Fruit fly (Drosophila melanogaster) whole organism, embryonic: ENCODE data around the gene Obp28a.

Experiments
- Awh ChIP-seq: fragments of 200-800 bp; sonication (Bioruptor generic); IDR thresholded peaks from 2 replicates; pipeline ENCODE4, ENCODE4 v1.3.6; 2022; ENCODE audit warnings: missing biosample characterization, missing genetic modification characterization
- B-H1 ChIP-seq: fragments of 200-800 bp; sonication (Bioruptor generic); IDR thresholded peaks from 3 replicates; pipeline ENCODE4 v1.3.6; 2022; ENCODE audit warnings: missing biosample characterization, missing genetic modification characterization
- Bgb ChIP-seq: fragments of 200-800 bp; sonication (Bioruptor generic); IDR thresholded peaks from 2 replicates; pipeline ENCODE4 v1.3.6; 2022; ENCODE audit warnings: missing biosample characterization, missing genetic modification characterization; ENCODE audit not compliant: partially characterized antibody
- BtbVII ChIP-seq: fragments of 200-800 bp; sonication (Bioruptor generic); optimal IDR thresholded peaks from 3 replicates; lab custom pipeline; 2017; ENCODE audit warnings: missing biosample characterization, mild to moderate bottlenecking, missing genetic modification characterization
- CG10267 ChIP-seq: fragments of 200-800 bp; sonication (Bioruptor generic); optimal IDR thresholded peaks from 2 replicates; lab custom pipeline; 2018; ENCODE audit warnings: missing biosample characterization, mild to moderate bottlenecking, missing genetic modification characterization, moderate library complexity
- CG12236 ChIP-seq: fragments of 200-800 bp; sonication (Bioruptor generic); optimal IDR thresholded peaks from 2 replicates; lab custom pipeline; 2016; ENCODE audit warnings: missing biosample characterization, missing genetic modification characterization
- CG13296 ChIP-seq: fragments of 200-800 bp; sonication (Bioruptor generic); optimal IDR thresholded peaks from 3 replicates; lab custom pipeline; 2018; ENCODE audit warnings: missing biosample characterization, mild to moderate bottlenecking, missing genetic modification characterization
- CG1529 ChIP-seq: fragments of 200-800 bp; sonication (Bioruptor generic); optimal IDR thresholded peaks from 3 replicates; lab custom pipeline; 2018; ENCODE audit warnings: missing biosample characterization, missing genetic modification characterization
- CG16779 ChIP-seq: fragments of 200-800 bp; sonication (Bioruptor generic); IDR thresholded peaks from 2 replicates; pipeline ENCODE4 v1.3.6; 2022; ENCODE audit warnings: missing biosample characterization, missing genetic modification characterization
- CG16815 ChIP-seq: fragments of 200-800 bp; sonication (Bioruptor generic); optimal IDR thresholded peaks from 3 replicates; lab custom pipeline; 2017; ENCODE audit warnings: missing biosample characterization, mild to moderate bottlenecking, missing genetic modification characterization
- CG3065 ChIP-seq: fragments of 200-800 bp; sonication (Bioruptor generic); optimal IDR thresholded peaks from 2 replicates; lab custom pipeline; 2016; ENCODE audit warnings: missing biosample characterization, missing genetic modification characterization
- CG4360 ChIP-seq: fragments of 200-800 bp; sonication (Bioruptor generic); IDR thresholded peaks from 2 replicates; pipeline ENCODE4 v1.3.6; 2022; ENCODE audit warnings: missing biosample characterization, missing genetic modification characterization
- CG7556 ChIP-seq: fragments of 200-800 bp; sonication (Bioruptor generic); optimal IDR thresholded peaks from 2 replicates; lab custom pipeline; 2017; ENCODE audit warnings: missing biosample characterization, mild to moderate bottlenecking, missing genetic modification characterization
- CG9876 ChIP-seq: fragments of 200-800 bp; sonication (Bioruptor generic); optimal IDR thresholded peaks from 2 replicates; lab custom pipeline; 2016; ENCODE audit warnings: missing biosample characterization, missing genetic modification characterization
- CkIIα-i1 ChIP-seq: fragments of 200-800 bp; sonication (Bioruptor generic); IDR thresholded peaks from 2 replicates; pipeline ENCODE4 v1.3.6; 2022; ENCODE audit warnings: missing biosample characterization, missing genetic modification characterization
- Deaf1 ChIP-seq: fragments of 200-800 bp; optimal IDR thresholded peaks from 3 replicates; lab custom pipeline; 2019; ENCODE audit warnings: missing biosample characterization, mild to moderate bottlenecking, missing genetic modification characterization, moderate library complexity
- Fer2 ChIP-seq: fragments of 200-800 bp; sonication (Bioruptor generic); optimal IDR thresholded peaks from 2 replicates; lab custom pipeline; 2018; ENCODE audit warnings: missing biosample characterization, mild to moderate bottlenecking, missing genetic modification characterization, moderate library complexity
- Fer3 ChIP-seq: fragments of 200-800 bp; sonication (Bioruptor generic); optimal IDR thresholded peaks from 2 replicates; lab custom pipeline; 2018; ENCODE audit warnings: missing biosample characterization, mild to moderate bottlenecking, missing genetic modification characterization, moderate library complexity
- HmgZ ChIP-seq: fragments of 200-800 bp; sonication (Bioruptor generic); optimal IDR thresholded peaks from 2 replicates; lab custom pipeline; 2018; ENCODE audit warnings: missing biosample characterization, mild to moderate bottlenecking, missing genetic modification characterization
- Meics ChIP-seq: fragments of 200-800 bp; sonication (Bioruptor generic); optimal IDR thresholded peaks from 2 replicates; lab custom pipeline; 2017; ENCODE audit warnings: missing biosample characterization, mild to moderate bottlenecking, missing genetic modification characterization
- NC2β ChIP-seq: fragments of 200-800 bp; sonication (Bioruptor generic); optimal IDR thresholded peaks from 2 replicates; lab custom pipeline; 2016; ENCODE audit warnings: missing biosample characterization, missing genetic modification characterization
- Nf-YC ChIP-seq: fragments of 200-800 bp; optimal IDR thresholded peaks from 3 replicates; lab custom pipeline; 2019; ENCODE audit warnings: missing biosample characterization, mild to moderate bottlenecking, missing genetic modification characterization, moderate library complexity
- Scr ChIP-seq: fragments of 200-800 bp; sonication (Bioruptor generic); IDR thresholded peaks from 2 replicates; pipeline ENCODE4 v1.3.6; 2022; ENCODE audit warnings: missing biosample characterization, missing genetic modification characterization; ENCODE audit not compliant: partially characterized antibody
- Sry-β ChIP-seq: fragments of 200-800 bp; sonication (Bioruptor generic); optimal IDR thresholded peaks from 2 replicates; lab custom pipeline; 2018; ENCODE audit warnings: missing biosample characterization, mild to moderate bottlenecking, missing genetic modification characterization, moderate library complexity
- Tbp ChIP-seq: fragments of >200 bp; optimal IDR thresholded peaks from 2 replicates; lab custom pipeline; 2018; ENCODE audit warnings: missing biosample characterization, missing genetic modification characterization
- YL-1 ChIP-seq: fragments of 200-800 bp; sonication (Bioruptor generic); optimal IDR thresholded peaks from 3 replicates; lab custom pipeline; 2017; ENCODE audit warnings: missing biosample characterization, mild to moderate bottlenecking, missing genetic modification characterization
- ato ChIP-seq: fragments of 200-800 bp; sonication (Bioruptor generic); IDR thresholded peaks from 2 replicates; pipeline ENCODE4 v1.3.6; 2022; ENCODE audit warnings: missing biosample characterization, missing genetic modification characterization; ENCODE audit not compliant: partially characterized antibody
- bcd ChIP-seq: fragments of 200-800 bp; sonication (Bioruptor generic); optimal IDR thresholded peaks from 2 replicates; lab custom pipeline; 2017; ENCODE audit warnings: missing biosample characterization, mild to moderate bottlenecking, missing genetic modification characterization
- chinmo ChIP-seq: fragments of 200-800 bp; sonication (Bioruptor generic); IDR thresholded peaks from 4 replicates; pipeline ENCODE4 v1.3.6; 2022; ENCODE audit warnings: missing biosample characterization, missing genetic modification characterization; ENCODE audit not compliant: partially characterized antibody
- chm ChIP-seq: fragments of 200-800 bp; sonication (Bioruptor generic); IDR thresholded peaks from 2 replicates; pipeline ENCODE4 v1.3.6; 2022; ENCODE audit warnings: missing biosample characterization, missing genetic modification characterization
- corto ChIP-seq: fragments of 200-800 bp; sonication (Bioruptor generic); optimal IDR thresholded peaks from 2 replicates; lab custom pipeline; 2016; ENCODE audit warnings: missing biosample characterization, mild to moderate bottlenecking, missing genetic modification characterization, moderate library complexity
- crol ChIP-seq: fragments of 200-800 bp; sonication (Bioruptor generic); IDR thresholded peaks from 2 replicates; pipeline ENCODE4 v1.3.6; 2022; ENCODE audit warnings: missing biosample characterization, missing genetic modification characterization
- dati ChIP-seq: fragments of 200-800 bp; sonication (Bioruptor generic); IDR thresholded peaks from 2 replicates; pipeline ENCODE4 v1.3.6; 2022; ENCODE audit warnings: missing biosample characterization, missing genetic modification characterization
- disco-r ChIP-seq: fragments of 200-800 bp; sonication (Bioruptor generic); optimal IDR thresholded peaks from 2 replicates; lab custom pipeline; 2016; ENCODE audit warnings: missing biosample characterization, missing genetic modification characterization
- dmrt11E ChIP-seq: fragments of 200-800 bp; sonication (Bioruptor generic); optimal IDR thresholded peaks from 3 replicates; lab custom pipeline; 2018; ENCODE audit warnings: missing biosample characterization, mild to moderate bottlenecking, missing genetic modification characterization, moderate library complexity
- eve ChIP-seq, 2 experiments: fragments of >200 bp; optimal IDR thresholded peaks; 2 replicates each; lab custom pipeline; 2017; ENCODE audit warnings: missing biosample characterization in 2 of 2, missing genetic modification characterization in 2 of 2
- exex ChIP-seq: fragments of 200-800 bp; sonication (Bioruptor generic); optimal IDR thresholded peaks from 4 replicates; lab custom pipeline; 2018; ENCODE audit warnings: missing biosample characterization, mild to moderate bottlenecking, missing genetic modification characterization, moderate library complexity
- fd102C ChIP-seq: fragments of 200-800 bp; sonication (Bioruptor generic); optimal IDR thresholded peaks from 2 replicates; lab custom pipeline; 2018; ENCODE audit warnings: missing biosample characterization, mild to moderate bottlenecking, missing genetic modification characterization, moderate library complexity
- gro ChIP-seq: fragments of 200-800 bp; sonication (Bioruptor generic); optimal IDR thresholded peaks from 2 replicates; lab custom pipeline; 2016; ENCODE audit warnings: missing biosample characterization, missing genetic modification characterization
- gsb-n ChIP-seq: fragments of 200-800 bp; sonication (Bioruptor generic); optimal IDR thresholded peaks from 3 replicates; lab custom pipeline; 2018; ENCODE audit warnings: missing biosample characterization, mild to moderate bottlenecking, missing genetic modification characterization
- ham ChIP-seq: fragments of 200-800 bp; sonication (Bioruptor generic); IDR thresholded peaks from 2 replicates; pipeline ENCODE4 v1.3.6; 2022; ENCODE audit warnings: missing biosample characterization, missing genetic modification characterization
- hbn ChIP-seq: fragments of 200-800 bp; sonication (Bioruptor generic); IDR thresholded peaks from 2 replicates; pipeline ENCODE4 v1.3.6; 2022; ENCODE audit warnings: missing biosample characterization, missing genetic modification characterization; ENCODE audit not compliant: partially characterized antibody
- kah ChIP-seq: fragments of 200-800 bp; sonication (Bioruptor generic); optimal IDR thresholded peaks from 2 replicates; lab custom pipeline; 2018; ENCODE audit warnings: missing biosample characterization, mild to moderate bottlenecking, missing genetic modification characterization
- knrl ChIP-seq: fragments of 200-800 bp; sonication (Bioruptor generic); IDR thresholded peaks from 3 replicates; pipeline ENCODE4 v1.3.6; 2022; ENCODE audit warnings: missing biosample characterization, missing genetic modification characterization; ENCODE audit not compliant: partially characterized antibody
- odd ChIP-seq: fragments of 200-800 bp; sonication (Bioruptor generic); optimal IDR thresholded peaks from 2 replicates; lab custom pipeline; 2017; ENCODE audit warnings: missing biosample characterization, mild to moderate bottlenecking, missing genetic modification characterization
- sima ChIP-seq: fragments of 200-800 bp; sonication (Bioruptor generic); optimal IDR thresholded peaks from 2 replicates; lab custom pipeline; 2016; ENCODE audit warnings: missing biosample characterization, missing genetic modification characterization
- ssp ChIP-seq: fragments of 200-800 bp; sonication (Bioruptor generic); IDR thresholded peaks from 2 replicates; pipeline ENCODE4 v1.3.6; 2022; ENCODE audit warnings: missing biosample characterization, missing genetic modification characterization
- ttk ChIP-seq: fragments of 200-800 bp; sonication (Bioruptor generic); IDR thresholded peaks from 2 replicates; pipeline ENCODE4 v2.1.2; 2022; ENCODE audit warnings: missing biosample characterization, missing genetic modification characterization
- vfl ChIP-seq: fragments of 200-800 bp; sonication (Bioruptor generic); optimal IDR thresholded peaks from 2 replicates; lab custom pipeline; 2016; ENCODE audit warnings: missing biosample characterization, missing genetic modification characterization

Obp28a gene

DNA sequence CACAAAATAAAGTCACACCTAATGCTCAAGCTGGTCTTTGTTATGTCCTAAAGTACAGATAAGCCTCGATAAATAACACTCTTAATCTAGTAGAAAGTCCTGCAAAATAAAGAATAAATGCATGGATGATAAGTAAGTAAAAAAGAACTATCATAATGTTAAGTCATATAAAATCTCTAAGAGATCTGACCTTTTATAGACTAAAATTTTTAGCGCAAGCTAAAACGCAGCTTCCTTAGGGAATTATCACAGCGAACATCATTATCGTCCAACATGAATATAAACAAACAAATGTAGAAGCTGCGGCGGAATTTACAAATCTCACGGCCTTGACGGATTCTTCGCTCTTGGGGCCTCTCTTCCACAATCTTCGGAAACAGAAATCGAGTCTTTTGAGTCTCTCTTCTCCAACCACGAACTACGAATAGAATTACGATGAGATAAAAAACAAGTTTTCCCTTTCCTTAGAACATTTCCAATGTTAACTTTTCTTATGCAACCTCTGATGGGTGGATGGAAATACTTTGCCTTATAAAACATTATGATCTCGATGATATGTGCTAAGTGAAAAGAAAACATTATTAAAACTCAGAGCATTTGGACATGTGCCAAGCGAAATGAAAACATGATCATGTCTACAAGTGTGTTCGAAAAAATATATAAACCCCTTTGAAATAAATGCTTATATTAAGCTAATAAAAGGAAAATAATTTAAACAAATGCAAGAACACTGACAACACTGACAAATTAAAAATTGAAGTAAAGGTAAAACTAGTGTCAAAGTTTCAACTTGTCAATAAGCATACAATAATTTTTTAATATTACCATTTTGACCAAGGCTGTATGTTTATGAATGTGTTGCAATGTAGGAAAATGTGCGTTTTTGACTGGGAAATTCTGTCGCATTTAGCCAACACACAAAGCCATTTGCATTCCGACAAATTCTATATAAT is 2.5 kb downstream of the Obp28a start (continued):
- TF ChIP-seq gro (GFP tag; lab: Kevin White, UChicago) = peak; percentile 57
- TF ChIP-seq ttk = no peak
- TF ChIP-seq CG16779 (GFP tag; lab: Robert Waterston, UW) = no peak
- TF ChIP-seq hbn (GFP tag; lab: Robert Waterston, UW) = no peak
- no peak for TF ChIP-seq Tbp (GFP tag; lab: Kevin White, UChicago)
- TF ChIP-seq vfl (GFP tag; lab: Kevin White, UChicago) = no peak
- no peak for TF ChIP-seq knrl (GFP tag; lab: Robert Waterston, UW)
- TF ChIP-seq CG13296 (GFP tag; lab: Kevin White, UChicago) = no peak
- TF ChIP-seq bcd (GFP tag; lab: Kevin White, UChicago) = no peak
- no peak for TF ChIP-seq Sry-β
- TF ChIP-seq crol (GFP tag; lab: Robert Waterston, UW) = no peak
- peak; percentile 42 for TF ChIP-seq HmgZ (tag; lab: Kevin White, UChicago)
- no peak for TF ChIP-seq chm (GFP tag; lab: Robert Waterston, UW)
- TF ChIP-seq Awh (GFP tag; lab: Robert Waterston, UW) = no peak
- peak; percentile 27 for TF ChIP-seq NC2β (GFP tag; lab: Kevin White, UChicago)
- no peak for TF ChIP-seq ham (GFP tag; lab: Robert Waterston, UW)
- no peak for TF ChIP-seq CG9876 (GFP tag; lab: Kevin White, UChicago)
- TF ChIP-seq Meics = peak; percentile 17
- TF ChIP-seq eve (GFP tag; optimal IDR thresholded peaks at IDR 0.05; lab: Kevin White, UChicago) = peak in 1 of 2 experiments; percentile 55
- TF ChIP-seq corto = no peak
- no peak for TF ChIP-seq fd102C (GFP tag; lab: Kevin White, UChicago)
- TF ChIP-seq ssp (GFP tag; lab: Robert Waterston, UW) = no peak
- TF ChIP-seq CG3065 (GFP tag; lab: Kevin White, UChicago) = no peak
- peak; percentile 69 for TF ChIP-seq CG7556 (GFP tag; lab: Kevin White, UChicago)
- TF ChIP-seq dmrt11E (tag; lab: Kevin White, UChicago) = peak; percentile 42
- no peak for TF ChIP-seq Fer3 (tag; lab: Kevin White, UChicago)
- peak; percentile 22 for TF ChIP-seq Deaf1 (tag; lab: Kevin White, UChicago)
- peak; percentile 10 for TF ChIP-seq CG10267 (tag; lab: Kevin White, UChicago)
- TF ChIP-seq Bgb (GFP tag; lab: Robert Waterston, UW) = no peak
- TF ChIP-seq BtbVII (GFP tag; lab: Kevin White, UChicago) = no peak
- TF ChIP-seq chinmo (GFP tag; lab: Robert Waterston, UW) = no peak
- no peak for TF ChIP-seq gsb-n (tag; lab: Kevin White, UChicago)
- no peak for TF ChIP-seq CkIIα-i1
- no peak for TF ChIP-seq odd
- TF ChIP-seq B-H1 (GFP tag; lab: Robert Waterston, UW) = no peak
- no peak for TF ChIP-seq ato (GFP tag; lab: Robert Waterston, UW)
- TF ChIP-seq kah (GFP tag; lab: Kevin White, UChicago) = no peak
- no peak for TF ChIP-seq Fer2
- TF ChIP-seq Scr (GFP tag; lab: Robert Waterston, UW) = no peak
- no peak for TF ChIP-seq Nf-YC (tag; lab: Kevin White, UChicago)
- peak; percentile 28 for TF ChIP-seq CG16815 (GFP tag; lab: Kevin White, UChicago)
- no peak for TF ChIP-seq YL-1 (GFP tag; lab: Kevin White, UChicago)
- no peak for TF ChIP-seq CG12236 (GFP tag; lab: Kevin White, UChicago)
- no peak for TF ChIP-seq CG4360 (GFP tag; lab: Robert Waterston, UW)
- no peak for TF ChIP-seq sima (GFP tag; lab: Kevin White, UChicago)
- TF ChIP-seq CG1529 (GFP tag; lab: Kevin White, UChicago) = no peak
- TF ChIP-seq exex = no peak
- TF ChIP-seq dati (GFP tag; lab: Robert Waterston, UW) = no peak
- peak; percentile 17 for TF ChIP-seq disco-r
